Fruit fly (Drosophila melanogaster): Measurements from ENCODE around the gene Prx6a.

The Prx6a gene

DNA sequence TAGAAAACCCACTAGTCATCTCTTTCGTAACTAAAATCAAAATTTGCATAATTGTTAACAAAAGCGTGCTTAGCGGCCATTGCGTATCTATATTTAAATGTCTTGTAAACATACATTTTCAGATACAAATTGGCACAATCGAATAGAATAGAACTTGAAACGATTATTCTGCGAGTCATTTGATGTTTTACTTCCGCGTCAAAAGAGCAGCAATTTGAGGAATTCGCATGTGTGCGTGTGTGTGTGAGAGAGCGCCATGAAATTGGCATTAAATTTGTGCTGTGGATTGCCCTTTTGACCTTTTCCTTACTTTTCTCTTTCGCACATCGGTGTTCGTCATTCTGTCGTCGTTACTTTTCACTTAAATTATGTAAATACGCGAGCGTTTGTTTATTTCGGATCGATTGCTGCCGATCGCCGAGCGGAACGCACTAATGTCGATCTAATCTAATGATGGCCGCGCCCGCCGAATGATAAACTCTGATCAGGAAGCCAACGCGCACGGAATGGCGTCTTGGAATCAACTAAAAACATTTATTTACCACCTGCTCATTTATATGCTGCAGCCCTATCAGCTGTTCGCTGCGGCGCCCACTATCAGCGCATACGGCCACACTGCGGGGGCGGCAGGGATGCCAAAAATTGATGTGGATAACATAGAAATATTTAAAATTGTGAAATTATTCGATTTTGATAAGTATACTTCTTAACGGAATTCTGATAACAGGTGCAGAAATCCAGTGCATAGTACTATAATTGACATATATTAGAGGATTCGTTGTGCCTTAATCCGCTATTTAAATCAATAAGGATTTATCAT, 6.9 kb upstream of the Prx6a start (continued):
- TF ChIP-seq CG1024 (GFP tag; IDR thresholded peaks at IDR 0.05) (no peak), Nf-YA (GFP tag; IDR thresholded peaks at IDR 0.05) (0 out of 2 replicates have a peak, but pooled peaks have one; percentile 21), NFAT (GFP tag; IDR thresholded peaks at IDR 0.05) (peak; percentile 73), trh (GFP tag; optimal IDR thresholded peaks at IDR 0.05) (no peak), crol (GFP tag; IDR thresholded peaks at IDR 0.05) (peak; percentile 48; the same call in 1 of the 2 replicates), sna (GFP tag; IDR thresholded peaks at IDR 0.05; ENCODE audit: partially characterized antibody) (0 out of 2 replicates have a peak, but pooled peaks have one; percentile 34), D19A (tag; optimal IDR thresholded peaks at IDR 0.05) (peak; percentile 20), gsb (GFP tag; IDR thresholded peaks at IDR 0.05) (0 out of 2 replicates have a peak, but pooled peaks have one; percentile 45), CG13296 (GFP tag; optimal IDR thresholded peaks at IDR 0.05) (peak; percentile 57), CrebB (tag; optimal IDR thresholded peaks at IDR 0.05) (peak; percentile 65), CG11456 (GFP tag; IDR thresholded peaks at IDR 0.05) (peak; percentile 81), CG9609 (GFP tag; optimal IDR thresholded peaks at IDR 0.05) (no peak), CG42726 (GFP tag; IDR thresholded peaks at IDR 0.05; ENCODE audit: partially characterized antibody) (peak; percentile 70; the same call in 1 of the 2 replicates), CG12391 (tag; optimal IDR thresholded peaks at IDR 0.05) (no peak), gce (GFP tag; IDR thresholded peaks at IDR 0.05) (0 out of 3 replicates have a peak, but pooled peaks have one; percentile 18), tgo (GFP tag; IDR thresholded peaks at IDR 0.05) (peak; percentile 28; the same call in 2 of the 3 replicates), Rx (GFP tag; IDR thresholded peaks at IDR 0.05) (no peak), Fer3 (tag; optimal IDR thresholded peaks at IDR 0.05) (peak; percentile 42), insv (GFP tag; optimal IDR thresholded peaks at IDR 0.05) (peak in 1 of 2 experiments; percentile 44), ERR (GFP tag; optimal IDR thresholded peaks at IDR 0.05) (no peak), amos (GFP tag; IDR thresholded peaks at IDR 0.05; ENCODE audit: partially characterized antibody) (peak; percentile 56; the same call in 1 of the 2 replicates), crc (GFP tag; optimal IDR thresholded peaks at IDR 0.05) (no peak), CG18764 (GFP tag; optimal IDR thresholded peaks at IDR 0.05) (no peak), Dref (GFP tag; IDR thresholded peaks at IDR 0.05) (peak; percentile 56), CG12236 (GFP tag; optimal IDR thresholded peaks at IDR 0.05) (no peak), HmgZ (tag; optimal IDR thresholded peaks at IDR 0.05) (peak; percentile 69), CG10462 (GFP tag; optimal IDR thresholded peaks at IDR 0.05) (no peak), Lhr (GFP tag; optimal IDR thresholded peaks at IDR 0.05) (peak; percentile 65), CG6272 (GFP tag; IDR thresholded peaks at IDR 0.05) (peak; percentile 47), CG5180 (GFP tag; optimal IDR thresholded peaks at IDR 0.05) (no peak), yki (optimal IDR thresholded peaks at IDR 0.05) (no peak), Fer1 (GFP tag; optimal IDR thresholded peaks at IDR 0.05) (peak; percentile 63), Gsc (GFP tag; IDR thresholded peaks at IDR 0.05) (no peak), CG10543 (GFP tag; optimal IDR thresholded peaks at IDR 0.05) (peak; percentile 80), cas (GFP tag; IDR thresholded peaks at IDR 0.05) (0 out of 2 replicates have a peak, but pooled peaks have one; percentile 15), zfh2 (GFP tag; optimal IDR thresholded peaks at IDR 0.05) (peak; percentile 11), trem (tag; optimal IDR thresholded peaks at IDR 0.05) (peak; percentile 34), hkb (optimal IDR thresholded peaks at IDR 0.05) (no peak), hkb (GFP tag; IDR thresholded peaks at IDR 0.05) (peak; percentile 30), CG13624 (GFP tag; optimal IDR thresholded peaks at IDR 0.05) (peak; percentile 85), nerfin-1 (tag; optimal IDR thresholded peaks at IDR 0.05) (peak; percentile 53), CG14710 (tag; optimal IDR thresholded peaks at IDR 0.05) (peak; percentile 56), esg (GFP tag; conservative IDR thresholded peaks at IDR 0.05) (peak; percentile 37; the same call in 1 of the 2 replicates), luna (GFP tag; optimal IDR thresholded peaks at IDR 0.05) (no peak), CG30431 (GFP tag; optimal IDR thresholded peaks at IDR 0.05) (no peak), Ravus (GFP tag; IDR thresholded peaks at IDR 0.05) (no peak), corto (GFP tag; optimal IDR thresholded peaks at IDR 0.05) (no peak), CG16779 (GFP tag; IDR thresholded peaks at IDR 0.05) (no peak; the same call in 1 of the 2 replicates), CG34422 (GFP tag; IDR thresholded peaks at IDR 0.05) (peak; percentile 89; the same call in 2 of the 3 replicates)
